Worm (Caenorhabditis elegans) whole organism, late embryonic: ENCODE data around the gene cpg-1.

ENCODE experiments used
- C08G9.2 ChIP-seq: sonication (generic microtip); optimal IDR thresholded peaks from 2 replicates; lab custom pipeline; 2016; ENCODE audit warnings: mild to moderate bottlenecking, missing genetic modification characterization, moderate library complexity, missing compliant biosample characterization
- K02D7.2 ChIP-seq: sonication (generic microtip); optimal IDR thresholded peaks from 2 replicates; lab custom pipeline; 2017; ENCODE audit warnings: mild to moderate bottlenecking, missing genetic modification characterization, missing compliant biosample characterization
- K09A11.1 ChIP-seq: sonication (generic microtip); optimal IDR thresholded peaks from 2 replicates; lab custom pipeline; 2017; ENCODE audit warnings: antibody characterized with exemption, mild to moderate bottlenecking, missing genetic modification characterization, missing compliant biosample characterization; ENCODE audit not compliant: insufficient read depth
- Y22D7AL.16 ChIP-seq: sonication (generic microtip); optimal IDR thresholded peaks from 2 replicates; lab custom pipeline; 2016; ENCODE audit warnings: missing genetic modification characterization, missing compliant biosample characterization
- ceh-14 ChIP-seq: sonication (generic microtip); optimal IDR thresholded peaks from 2 replicates; lab custom pipeline; 2016; ENCODE audit warnings: missing genotype, missing genetic modification characterization, missing compliant biosample characterization
- ceh-22 ChIP-seq: sonication (generic microtip); optimal IDR thresholded peaks from 2 replicates; lab custom pipeline; 2017; ENCODE audit warnings: missing biosample characterization, missing genetic modification characterization
- ceh-31 ChIP-seq: sonication (generic microtip); optimal IDR thresholded peaks from 2 replicates; lab custom pipeline; 2016; ENCODE audit warnings: missing genetic modification characterization, missing compliant biosample characterization
- che-1 ChIP-seq: sonication (generic microtip); optimal IDR thresholded peaks from 2 replicates; lab custom pipeline; 2016; ENCODE audit warnings: mild to moderate bottlenecking, missing genetic modification characterization, missing compliant biosample characterization
- dve-1 ChIP-seq: sonication (generic microtip); optimal IDR thresholded peaks from 2 replicates; lab custom pipeline; 2017; ENCODE audit warnings: antibody characterized with exemption, mild to moderate bottlenecking, missing genetic modification characterization, missing compliant biosample characterization
- elt-2 ChIP-seq: sonication (generic microtip); optimal IDR thresholded peaks from 2 replicates; lab custom pipeline; 2016; ENCODE audit warnings: missing genetic modification reagents, missing genetic modification characterization, missing compliant biosample characterization
- elt-4 ChIP-seq: sonication (generic microtip); optimal IDR thresholded peaks from 2 replicates; lab custom pipeline; 2016; ENCODE audit warnings: missing genetic modification characterization, missing compliant biosample characterization
- ets-4 ChIP-seq: sonication (generic microtip); optimal IDR thresholded peaks from 2 replicates; lab custom pipeline; 2016; ENCODE audit warnings: missing genetic modification characterization, missing compliant biosample characterization
- fax-1 ChIP-seq: sonication (generic microtip); optimal IDR thresholded peaks from 2 replicates; lab custom pipeline; 2016; ENCODE audit warnings: missing genotype, missing genetic modification characterization, missing compliant biosample characterization
- fkh-10 ChIP-seq: fragments of 150-350 bp; optimal IDR thresholded peaks from 2 replicates; lab custom pipeline; 2014; ENCODE audit warnings: missing biosample characterization, missing genetic modification reagents, missing genetic modification characterization
- gmeb-2 ChIP-seq: sonication (generic microtip); optimal IDR thresholded peaks from 2 replicates; lab custom pipeline; 2016; ENCODE audit warnings: missing genetic modification characterization, inconsistent platforms, missing compliant biosample characterization
- hlh-13 ChIP-seq: fragments of 200-800 bp; sonication (Bioruptor generic); optimal IDR thresholded peaks from 2 replicates; lab custom pipeline; 2018; ENCODE audit warnings: mild to moderate bottlenecking, missing genetic modification characterization, missing compliant biosample characterization
- hlh-15 ChIP-seq: sonication (generic microtip); optimal IDR thresholded peaks from 2 replicates; lab custom pipeline; 2016; ENCODE audit warnings: missing genetic modification characterization, missing compliant biosample characterization
- hlh-6 ChIP-seq: sonication (generic microtip); optimal IDR thresholded peaks from 2 replicates; lab custom pipeline; 2016; ENCODE audit warnings: missing genotype, missing genetic modification characterization, missing compliant biosample characterization
- lin-11 ChIP-seq: fragments of 200-800 bp; sonication (Bioruptor generic); optimal IDR thresholded peaks from 2 replicates; lab custom pipeline; 2018; ENCODE audit warnings: mild to moderate bottlenecking, missing genetic modification characterization, missing compliant biosample characterization
- madf-2 ChIP-seq: sonication (generic microtip); optimal IDR thresholded peaks from 2 replicates; lab custom pipeline; 2017; ENCODE audit warnings: missing genetic modification characterization, missing compliant biosample characterization
- nhr-232 ChIP-seq: sonication (generic microtip); optimal IDR thresholded peaks from 2 replicates; lab custom pipeline; 2016; ENCODE audit warnings: missing genetic modification characterization, missing compliant biosample characterization
- odd-2 ChIP-seq: sonication (generic microtip); optimal IDR thresholded peaks from 2 replicates; lab custom pipeline; 2017; ENCODE audit warnings: antibody characterized with exemption, mild to moderate bottlenecking, missing genetic modification characterization, missing compliant biosample characterization
- pha-4 ChIP-seq: fragments of 150-350 bp; optimal IDR thresholded peaks from 2 replicates; lab custom pipeline; 2018; ENCODE audit warnings: missing biosample characterization, missing genetic modification reagents, missing genetic modification characterization
- pqm-1 ChIP-seq: sonication (generic microtip); optimal IDR thresholded peaks from 2 replicates; lab custom pipeline; 2016; ENCODE audit warnings: missing genetic modification characterization, missing compliant biosample characterization
- pros-1 ChIP-seq: fragments of 150-350 bp; optimal IDR thresholded peaks from 2 replicates; lab custom pipeline; 2014; ENCODE audit warnings: missing biosample characterization, missing genetic modification reagents, missing genetic modification characterization
- ref-2 ChIP-seq: sonication (generic microtip); optimal IDR thresholded peaks from 2 replicates; lab custom pipeline; 2016; ENCODE audit warnings: missing genetic modification characterization, missing compliant biosample characterization
- sdc-2 ChIP-seq: sonication (generic microtip); optimal IDR thresholded peaks from 2 replicates; lab custom pipeline; 2016; ENCODE audit warnings: missing genotype, missing genetic modification characterization, missing compliant biosample characterization
- syd-9 ChIP-seq: sonication (generic microtip); optimal IDR thresholded peaks from 2 replicates; lab custom pipeline; 2016; ENCODE audit warnings: mild to moderate bottlenecking, missing genetic modification characterization, moderate library complexity, missing compliant biosample characterization
- tbx-2 ChIP-seq: sonication (generic microtip); optimal IDR thresholded peaks from 2 replicates; lab custom pipeline; 2016; ENCODE audit warnings: missing genetic modification characterization, missing compliant biosample characterization
- tbx-7 ChIP-seq: sonication (generic microtip); optimal IDR thresholded peaks from 2 replicates; lab custom pipeline; 2016; ENCODE audit warnings: missing genotype, missing genetic modification characterization, missing compliant biosample characterization
- unc-42 ChIP-seq: sonication (generic microtip); optimal IDR thresholded peaks from 2 replicates; lab custom pipeline; 2016; ENCODE audit warnings: missing genotype, missing genetic modification characterization, missing compliant biosample characterization
- unc-55 ChIP-seq: sonication (generic microtip); optimal IDR thresholded peaks from 2 replicates; lab custom pipeline; 2017; ENCODE audit warnings: missing biosample characterization, missing genetic modification reagents, missing genetic modification characterization
- unc-86 ChIP-seq: sonication (generic microtip); optimal IDR thresholded peaks from 2 replicates; lab custom pipeline; 2016; ENCODE audit warnings: missing genetic modification characterization, missing compliant biosample characterization
- ztf-16 ChIP-seq: sonication (generic microtip); optimal IDR thresholded peaks from 2 replicates; lab custom pipeline; 2017; ENCODE audit warnings: missing genetic modification characterization, missing compliant biosample characterization

The cpg-1 gene

DNA sequence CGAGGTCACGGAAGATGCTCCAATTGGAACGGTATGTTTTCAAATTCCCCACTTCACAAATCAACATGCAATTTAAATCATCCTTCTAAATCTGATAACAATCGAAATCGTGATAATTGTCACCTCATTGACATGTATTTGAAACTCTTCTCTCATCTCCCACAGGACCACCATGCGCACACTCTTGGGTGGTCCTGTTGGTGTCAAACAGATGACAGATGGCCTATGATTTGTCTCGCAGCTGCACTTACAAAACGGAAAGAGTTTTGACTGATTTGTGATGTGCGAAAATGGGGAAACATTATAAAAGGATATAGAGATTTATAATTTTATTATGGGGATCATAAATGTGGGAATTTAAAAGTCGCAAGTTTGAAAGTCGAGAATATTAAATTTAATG lies 34.3 kb downstream of the cpg-1 start:
- TF ChIP-seq unc-55 (peak; percentile 76), odd-2 (tag; lab: Kevin White, UChicago) (no peak), ceh-22 (no peak), madf-2 (tag; lab: Kevin White, UChicago) (no peak), Y22D7AL.16 (tag; lab: Kevin White, UChicago) (no peak), ceh-14 (tag; lab: Kevin White, UChicago) (no peak)

DNA sequence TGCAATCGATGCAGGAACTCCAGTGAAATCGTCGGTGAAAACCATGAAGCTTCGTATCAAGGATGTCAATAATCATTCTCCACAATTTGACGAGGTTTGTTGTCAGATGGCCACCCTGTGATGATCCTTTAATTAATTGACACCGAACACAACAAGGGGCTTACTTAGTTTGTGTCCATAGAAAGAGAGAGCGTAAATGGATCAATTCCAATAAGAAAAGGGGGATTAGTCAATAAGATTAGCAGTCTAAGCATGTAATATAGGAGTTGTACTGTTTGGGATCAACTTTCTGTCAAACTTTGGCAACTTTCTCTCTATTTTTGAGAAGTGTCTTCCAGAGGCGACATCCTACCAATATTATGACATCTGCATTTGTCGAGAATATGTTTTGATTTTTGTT lies 34.9 kb downstream of the cpg-1 start:
- TF ChIP-seq ets-4 (tag; lab: Kevin White, UChicago) = no peak
- peak; percentile 76 for TF ChIP-seq unc-42 (tag; lab: Kevin White, UChicago)
- no peak for TF ChIP-seq elt-2 (tag; lab: Kevin White, UChicago)
- TF ChIP-seq ref-2 (tag; lab: Kevin White, UChicago) = no peak
- TF ChIP-seq K09A11.1 = no peak
- TF ChIP-seq dve-1 (tag; lab: Kevin White, UChicago) = no peak
- TF ChIP-seq gmeb-2 (tag; lab: Kevin White, UChicago) = no peak
- TF ChIP-seq tbx-7 = no peak

DNA sequence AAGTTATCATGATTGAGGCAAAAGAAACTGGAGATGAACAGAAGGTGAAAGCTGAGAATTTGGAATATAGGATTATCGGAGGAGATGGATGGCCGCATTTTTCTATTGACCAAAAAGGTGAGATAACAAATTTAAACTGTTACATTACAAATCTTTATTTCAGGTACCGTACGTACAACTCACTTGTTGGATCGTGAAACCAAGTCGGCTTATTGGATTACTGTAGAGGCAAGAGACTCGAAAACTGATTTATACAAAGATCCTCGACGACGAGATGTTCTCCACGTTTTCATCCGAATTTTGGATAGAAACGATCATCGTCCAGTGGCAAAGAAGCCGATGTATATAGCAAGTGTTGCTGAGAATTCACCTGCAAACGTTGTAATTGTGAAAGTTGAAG lies 36.8 kb downstream of the cpg-1 start:
- TF ChIP-seq C08G9.2 (tag; lab: Kevin White, UChicago) = no peak
- TF ChIP-seq gmeb-2 (tag; lab: Kevin White, UChicago) = no peak
- no peak for TF ChIP-seq fax-1 (tag; lab: Kevin White, UChicago)
- TF ChIP-seq pha-4 (tag; lab: Kevin White, UChicago) = no peak
- TF ChIP-seq fkh-10 (GFP tag; lab: Kevin White, UChicago) = no peak
- no peak for TF ChIP-seq ceh-31 (tag; lab: Kevin White, UChicago)
- TF ChIP-seq ztf-16 = no peak
- no peak for TF ChIP-seq lin-11 (tag; lab: Kevin White, UChicago)
- no peak for TF ChIP-seq syd-9
- TF ChIP-seq K02D7.2 (tag; lab: Kevin White, UChicago) = no peak
- no peak for TF ChIP-seq elt-4
- no peak for TF ChIP-seq sdc-2 (tag; lab: Kevin White, UChicago)
- TF ChIP-seq nhr-232 (tag; lab: Kevin White, UChicago) = no peak
- TF ChIP-seq pqm-1 (tag; lab: Kevin White, UChicago) = no peak
- no peak for TF ChIP-seq tbx-2 (tag; lab: Kevin White, UChicago)
- no peak for TF ChIP-seq Y22D7AL.16 (tag; lab: Kevin White, UChicago)
- no peak for TF ChIP-seq hlh-6 (tag; lab: Kevin White, UChicago)
- TF ChIP-seq che-1 (tag; lab: Kevin White, UChicago) = no peak
- TF ChIP-seq dve-1 (tag; lab: Kevin White, UChicago) = no peak

DNA sequence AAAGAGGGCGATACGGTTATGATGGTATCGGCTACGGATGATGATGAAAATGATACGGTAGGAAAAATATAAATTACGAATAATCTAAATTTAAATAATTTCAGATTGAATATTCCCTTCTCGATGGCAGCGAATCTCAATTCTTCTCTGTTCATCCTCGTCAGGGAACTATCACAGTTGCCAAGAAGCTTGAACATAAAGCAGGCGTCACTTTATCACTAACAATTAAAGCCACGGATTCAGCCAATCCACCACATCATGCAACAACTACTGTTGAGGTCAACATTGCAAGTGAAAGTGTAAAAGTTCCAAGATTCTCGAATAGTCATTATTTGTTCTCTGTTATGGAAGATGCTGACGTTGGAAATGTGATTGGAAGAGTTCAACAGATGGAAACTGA lies 41.8 kb downstream of the cpg-1 start:
- TF ChIP-seq ref-2 (tag; lab: Kevin White, UChicago) = no peak
- no peak for TF ChIP-seq tbx-7
- no peak for TF ChIP-seq pros-1
- no peak for TF ChIP-seq gmeb-2 (tag; lab: Kevin White, UChicago)
- no peak for TF ChIP-seq ets-4 (tag; lab: Kevin White, UChicago)
- TF ChIP-seq unc-86 (tag; lab: Kevin White, UChicago) = no peak
- TF ChIP-seq hlh-13 (GFP tag; lab: Kevin White, UChicago) = no peak
- TF ChIP-seq ceh-31 (tag; lab: Kevin White, UChicago) = no peak
- no peak for TF ChIP-seq ztf-16
- no peak for TF ChIP-seq odd-2 (tag; lab: Kevin White, UChicago)

DNA sequence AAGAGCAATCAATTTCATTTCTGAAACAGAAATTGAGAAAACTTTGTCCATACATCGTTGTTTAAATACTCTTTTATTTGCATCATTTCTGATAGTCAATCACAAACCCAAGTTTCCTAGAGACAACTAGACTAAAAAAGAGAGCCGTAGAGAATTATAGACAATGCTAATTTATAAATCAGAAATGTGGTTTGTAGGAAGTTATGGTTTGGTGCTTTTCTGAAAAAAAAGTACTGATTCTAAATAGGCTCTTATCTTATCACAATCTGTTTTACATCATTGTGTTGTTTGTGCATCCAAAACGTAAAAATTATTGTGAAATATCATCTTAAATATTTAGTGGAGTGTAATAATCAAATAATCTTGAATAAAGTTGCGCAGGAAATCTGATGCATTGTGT lies 51.4 kb downstream of the cpg-1 start, which contains the start of gene ugt-62:
Gene ugt-62, minus strand, starts transcription at position 20 of the 400 bp plus-strand sequence.
- TF ChIP-seq hlh-15 (tag; lab: Kevin White, UChicago) (no peak), ceh-31 (tag; lab: Kevin White, UChicago) (no peak), elt-2 (tag; lab: Kevin White, UChicago) (peak; percentile 30)
- TF ChIP-seq, all 69 proteins: peak for 1
